Fruit fly (Drosophila melanogaster): ENCODE measurements around the gene Rpt6R.

Gene Rpt6R

dm6 chr3R:30592733-30593132 lies 9.2 kb upstream of the Rpt6R start:
- TF ChIP-seq brk (GFP tag; optimal IDR thresholded peaks at IDR 0.05) (no peak), CrebA (GFP tag; optimal IDR thresholded peaks at IDR 0.05; ENCODE audit: borderline replicate concordance) (no peak), rgr (GFP tag; optimal IDR thresholded peaks at IDR 0.05) (no peak), woc (GFP tag; optimal IDR thresholded peaks at IDR 0.05) (no peak)

- TF ChIP-seq Rel (GFP tag; optimal IDR thresholded peaks at IDR 0.05), result no peak
- TF ChIP-seq Rel (tag; optimal IDR thresholded peaks at IDR 0.05), result peak; percentile 95
- peak; percentile 52 for TF ChIP-seq fru (GFP tag; optimal IDR thresholded peaks at IDR 0.05)
- TF ChIP-seq foxo (GFP tag; optimal IDR thresholded peaks at IDR 0.05), result no peak
Measured at dm6 chr3R:30590845-30591244, 7.3 kb upstream of the Rpt6R start.

- TF ChIP-seq OdsH (GFP tag; optimal IDR thresholded peaks at IDR 0.05) (no peak), h (GFP tag; optimal IDR thresholded peaks at IDR 0.05) (peak; percentile 12)
Measured at dm6 chr3R:30590237-30590636, 6.7 kb upstream of the Rpt6R start.

dm6 chr3R:30587196-30587753 lies 3.8 kb upstream of the Rpt6R start, which contains the start of gene CG9717:
Gene CG9717 (minus strand): TSS chr3R:30587302.
- TF ChIP-seq dl (GFP tag; optimal IDR thresholded peaks at IDR 0.05; ENCODE audit: insufficient read depth in 1 of 2, partially characterized antibody in 2 of 2) (no peak), pan (optimal IDR thresholded peaks at IDR 0.05) (no peak), HLH106 (tag; optimal IDR thresholded peaks at IDR 0.05) (no peak), OdsH (GFP tag; optimal IDR thresholded peaks at IDR 0.05) (no peak), lola (GFP tag; optimal IDR thresholded peaks at IDR 0.05) (no peak), Hr83 (GFP tag; optimal IDR thresholded peaks at IDR 0.05; ENCODE audit: poor library complexity, severe bottlenecking) (no peak), CG32264 (GFP tag; optimal IDR thresholded peaks at IDR 0.05) (no peak)

dm6 chr3R:30579129-30579528 lies 4.4 kb downstream of the Rpt6R start, which contains the start of gene CG9702:
Gene CG9702 (plus strand): TSS chr3R:30579429.
- no peak for TF ChIP-seq CG9705 (GFP tag; optimal IDR thresholded peaks at IDR 0.05)
- no peak for TF ChIP-seq sv (GFP tag; optimal IDR thresholded peaks at IDR 0.05)
- no peak for TF ChIP-seq Abd-B (GFP tag; optimal IDR thresholded peaks at IDR 0.05)
- no peak for TF ChIP-seq Vsx2 (GFP tag; optimal IDR thresholded peaks at IDR 0.05; ENCODE audit: partially characterized antibody)
- no peak for TF ChIP-seq dl (GFP tag; optimal IDR thresholded peaks at IDR 0.05; ENCODE audit: insufficient read depth in 1 of 2, partially characterized antibody in 2 of 2)
- no peak for TF ChIP-seq psq (GFP tag; optimal IDR thresholded peaks at IDR 0.05)
- TF ChIP-seq Hr78 (GFP tag; optimal IDR thresholded peaks at IDR 0.05), result no peak
- no peak for TF ChIP-seq Jra (GFP tag; optimal IDR thresholded peaks at IDR 0.05)
- no peak for TF ChIP-seq ey (GFP tag; optimal IDR thresholded peaks at IDR 0.05)

dm6 chr3R:30570554-30571141 lies 12.8 kb downstream of the Rpt6R start:
- TF ChIP-seq Abd-B (GFP tag; optimal IDR thresholded peaks at IDR 0.05), result no peak
- peak; percentile 67 for TF ChIP-seq sv (GFP tag; optimal IDR thresholded peaks at IDR 0.05)
- TF ChIP-seq foxo (GFP tag; optimal IDR thresholded peaks at IDR 0.05), result peak; percentile 37 to 95
- TF ChIP-seq N (GFP tag; optimal IDR thresholded peaks at IDR 0.05), result no peak
- TF ChIP-seq sage (GFP tag; optimal IDR thresholded peaks at IDR 0.05), result peak; percentile 80
- TF ChIP-seq woc (GFP tag; optimal IDR thresholded peaks at IDR 0.05), result peak; percentile 94
- TF ChIP-seq GATAd (GFP tag; optimal IDR thresholded peaks at IDR 0.05), result no peak
- TF ChIP-seq dsf (GFP tag; optimal IDR thresholded peaks at IDR 0.05; ENCODE audit: borderline replicate concordance), result peak; percentile 62
- TF ChIP-seq Dfd (GFP tag; optimal IDR thresholded peaks at IDR 0.05), result no peak
- TF ChIP-seq ey (GFP tag; optimal IDR thresholded peaks at IDR 0.05), result peak; percentile 92
- TF ChIP-seq CG9705 (GFP tag; optimal IDR thresholded peaks at IDR 0.05), result peak; percentile 71
- TF ChIP-seq CG32264 (GFP tag; optimal IDR thresholded peaks at IDR 0.05), result peak; percentile 71
- peak in 1 of 2 experiments; percentile 24 for TF ChIP-seq dl (GFP tag; optimal IDR thresholded peaks at IDR 0.05; ENCODE audit: insufficient read depth in 1 of 2, partially characterized antibody in 2 of 2)
- TF ChIP-seq psq (GFP tag; optimal IDR thresholded peaks at IDR 0.05), result peak; percentile 80
- peak; percentile 92 for TF ChIP-seq HLH106 (tag; optimal IDR thresholded peaks at IDR 0.05)
- TF ChIP-seq Rel (GFP tag; optimal IDR thresholded peaks at IDR 0.05), result peak; percentile 27
- TF ChIP-seq Rel (tag; optimal IDR thresholded peaks at IDR 0.05), result peak; percentile 43
- TF ChIP-seq dmrt93B (GFP tag; optimal IDR thresholded peaks at IDR 0.05), result peak; percentile 88
- TF ChIP-seq br (GFP tag; optimal IDR thresholded peaks at IDR 0.05), result peak; percentile 89
- TF ChIP-seq tai (GFP tag; optimal IDR thresholded peaks at IDR 0.05), result no peak
- TF ChIP-seq OdsH (GFP tag; optimal IDR thresholded peaks at IDR 0.05), result peak; percentile 91
- TF ChIP-seq h (GFP tag; optimal IDR thresholded peaks at IDR 0.05), result peak; percentile 95
- peak; percentile 90 for TF ChIP-seq rgr (GFP tag; optimal IDR thresholded peaks at IDR 0.05)
- TF ChIP-seq Hr83 (GFP tag; optimal IDR thresholded peaks at IDR 0.05; ENCODE audit: poor library complexity, severe bottlenecking), result no peak
- TF ChIP-seq brk (GFP tag; optimal IDR thresholded peaks at IDR 0.05), result peak; percentile 83
- TF ChIP-seq pan (optimal IDR thresholded peaks at IDR 0.05), result no peak
- TF ChIP-seq CrebA (GFP tag; optimal IDR thresholded peaks at IDR 0.05; ENCODE audit: borderline replicate concordance), result peak; percentile 61
- peak; percentile 90 for TF ChIP-seq Hnf4 (GFP tag; optimal IDR thresholded peaks at IDR 0.05)
- TF ChIP-seq Dif (GFP tag; optimal IDR thresholded peaks at IDR 0.05; ENCODE audit: partially characterized antibody), result peak; percentile 37
- TF ChIP-seq Jra (GFP tag; optimal IDR thresholded peaks at IDR 0.05), result peak; percentile 84
- peak; percentile 94 for TF ChIP-seq fru (GFP tag; optimal IDR thresholded peaks at IDR 0.05)
- TF ChIP-seq Mio (GFP tag; optimal IDR thresholded peaks at IDR 0.05), result peak; percentile 6
